Fruit fly (Drosophila melanogaster): ENCODE data around the gene Ugt307A1.

DNA sequence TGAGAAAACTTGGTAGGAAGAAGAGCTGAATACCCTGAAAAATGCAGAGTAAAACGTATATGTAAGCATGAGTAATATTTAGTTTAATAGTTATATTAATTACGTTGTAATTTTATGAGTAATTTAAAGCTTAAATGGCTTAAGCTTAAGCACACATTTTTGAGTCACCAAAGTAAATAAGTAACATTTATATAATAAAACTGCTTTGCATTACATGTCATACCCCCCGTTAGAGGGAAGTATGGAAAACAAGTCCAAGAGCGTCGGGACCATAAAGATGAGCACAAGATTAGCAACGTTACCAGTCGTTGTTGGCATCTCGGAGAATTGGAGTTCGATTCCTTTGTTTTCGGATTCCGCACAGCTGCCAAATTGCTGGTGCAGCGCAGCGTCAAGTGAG is 26.5 kb downstream of the Ugt307A1 start:
- TF ChIP-seq kay (GFP tag; ENCODE audit: borderline replicate concordance), result no peak
- TF ChIP-seq CG14711 (tag; optimal IDR thresholded peaks at IDR 0.05), result no peak
- TF ChIP-seq pad (GFP tag; optimal IDR thresholded peaks at IDR 0.05), result no peak
- TF ChIP-seq CG5204 (GFP tag; optimal IDR thresholded peaks at IDR 0.05), result no peak
- TF ChIP-seq Hr96 (GFP tag; optimal IDR thresholded peaks at IDR 0.05), result no peak
- no peak for TF ChIP-seq CG1620 (GFP tag; optimal IDR thresholded peaks at IDR 0.05)
- no peak for TF ChIP-seq CG11617 (GFP tag; optimal IDR thresholded peaks at IDR 0.05)
- no peak for TF ChIP-seq Crg-1 (GFP tag; optimal IDR thresholded peaks at IDR 0.05)
- TF ChIP-seq toe (GFP tag; optimal IDR thresholded peaks at IDR 0.05), result no peak
- TF ChIP-seq CG33017 (tag; optimal IDR thresholded peaks at IDR 0.05), result no peak
- TF ChIP-seq ovo (GFP tag; optimal IDR thresholded peaks at IDR 0.05), result no peak
- no peak for TF ChIP-seq CG7045 (GFP tag; optimal IDR thresholded peaks at IDR 0.05)
